Worm (Caenorhabditis elegans) whole organism, mixed stage, embryonic: ENCODE results near the gene Y70G10A.3.
"Not testable (repeated sequence)": the region's sequence is repeated elsewhere in the genome, so short reads cannot be mapped to it uniquely, and the experiment has no call there.

Experiments
- M03D4.4 ChIP-seq: sonication (generic microtip); optimal IDR thresholded peaks from 2 replicates; lab custom pipeline; 2017; ENCODE audit warnings: mild to moderate bottlenecking, missing genetic modification characterization, missing compliant biosample characterization
- bed-3 ChIP-seq: fragments of 200-800 bp; sonication (Bioruptor generic); optimal IDR thresholded peaks from 3 replicates; lab custom pipeline; 2018; ENCODE audit warnings: mild to moderate bottlenecking, missing genetic modification characterization, moderate library complexity, missing compliant biosample characterization
- blmp-1 ChIP-seq: fragments of 150-350 bp; optimal IDR thresholded peaks from 2 replicates; lab custom pipeline; 2014; ENCODE audit warnings: missing biosample characterization, missing genetic modification characterization
- ceh-39 ChIP-seq: fragments of 150-350 bp; optimal IDR thresholded peaks from 2 replicates; lab custom pipeline; 2014; ENCODE audit warnings: missing biosample characterization, missing genetic modification characterization
- ceh-83 ChIP-seq: fragments of 200-800 bp; sonication (Bioruptor generic); optimal IDR thresholded peaks from 2 replicates; lab custom pipeline; 2018; ENCODE audit warnings: mild to moderate bottlenecking, missing genetic modification characterization, missing compliant biosample characterization
- cnd-1 ChIP-seq: fragments of 200-800 bp; sonication (Bioruptor generic); optimal IDR thresholded peaks from 2 replicates; lab custom pipeline; 2018; ENCODE audit warnings: mild to moderate bottlenecking, missing genetic modification characterization, missing compliant biosample characterization
- drap-1 ChIP-seq: fragments of 200-800 bp; sonication (Bioruptor generic); optimal IDR thresholded peaks from 3 replicates; lab custom pipeline; 2018; ENCODE audit warnings: mild to moderate bottlenecking, missing genetic modification characterization, missing compliant biosample characterization
- elt-1 ChIP-seq: sonication (generic microtip); optimal IDR thresholded peaks from 2 replicates; lab custom pipeline; 2017; ENCODE audit warnings: missing genetic modification characterization, mild to moderate bottlenecking, missing compliant biosample characterization, antibody characterized with exemption, moderate library complexity, borderline replicate concordance; ENCODE audit not compliant: insufficient read depth
- elt-3 ChIP-seq: fragments of 150-350 bp; optimal IDR thresholded peaks from 2 replicates; lab custom pipeline; 2014; ENCODE audit warnings: missing biosample characterization, missing genetic modification characterization
- flh-1 ChIP-seq: fragments of 200-800 bp; sonication (Bioruptor generic); optimal IDR thresholded peaks from 2 replicates; lab custom pipeline; 2018; ENCODE audit warnings: mild to moderate bottlenecking, missing genetic modification characterization, moderate library complexity, missing compliant biosample characterization
- ham-2 ChIP-seq: fragments of 200-800 bp; sonication (Bioruptor generic); optimal IDR thresholded peaks from 2 replicates; lab custom pipeline; 2018; ENCODE audit warnings: mild to moderate bottlenecking, missing genetic modification characterization, missing compliant biosample characterization
- hlh-1 ChIP-seq: fragments of 150-350 bp; optimal IDR thresholded peaks from 2 replicates; lab custom pipeline; 2014; ENCODE audit warnings: missing biosample characterization, missing genetic modification reagents, missing genetic modification characterization
- lin-13 ChIP-seq: fragments of 150-350 bp; optimal IDR thresholded peaks from 2 replicates; lab custom pipeline; 2014; ENCODE audit warnings: missing biosample characterization, missing genetic modification characterization
- lin-32 ChIP-seq: fragments of 200-800 bp; sonication (Bioruptor generic); optimal IDR thresholded peaks from 2 replicates; lab custom pipeline; 2018; ENCODE audit warnings: mild to moderate bottlenecking, missing genetic modification characterization, missing compliant biosample characterization
- lsy-2 ChIP-seq: fragments of 150-350 bp; optimal IDR thresholded peaks from 2 replicates; lab custom pipeline; 2014; ENCODE audit warnings: missing biosample characterization, missing genetic modification characterization
- mab-5 ChIP-seq: fragments of 150-350 bp; optimal IDR thresholded peaks from 2 replicates; lab custom pipeline; 2014; ENCODE audit warnings: missing biosample characterization, missing genetic modification characterization
- mep-1 ChIP-seq: fragments of 150-350 bp; optimal IDR thresholded peaks from 2 replicates; lab custom pipeline; 2017; ENCODE audit warnings: missing biosample characterization, missing genetic modification reagents, missing genetic modification characterization, inconsistent platforms
- nhr-12 ChIP-seq: fragments of 150-350 bp; optimal IDR thresholded peaks from 2 replicates; lab custom pipeline; 2014; ENCODE audit warnings: missing biosample characterization, missing genetic modification characterization
- nhr-2 ChIP-seq: fragments of 150-350 bp; optimal IDR thresholded peaks from 2 replicates; lab custom pipeline; 2014; ENCODE audit warnings: missing biosample characterization, missing genetic modification characterization
- nhr-237 ChIP-seq: fragments of 150-350 bp; optimal IDR thresholded peaks from 2 replicates; lab custom pipeline; 2014; ENCODE audit warnings: missing biosample characterization, missing genetic modification characterization
- nhr-28 ChIP-seq: fragments of 150-350 bp; optimal IDR thresholded peaks from 2 replicates; lab custom pipeline; 2014; ENCODE audit warnings: missing biosample characterization, missing genetic modification characterization
- nhr-76 ChIP-seq: sonication (generic microtip); optimal IDR thresholded peaks from 2 replicates; lab custom pipeline; 2017; ENCODE audit warnings: missing biosample characterization, missing genetic modification characterization
- pha-4 ChIP-seq: fragments of 150-350 bp; optimal IDR thresholded peaks from 2 replicates; lab custom pipeline; 2018; ENCODE audit warnings: missing biosample characterization, missing genetic modification reagents, missing genetic modification characterization
- sem-2 ChIP-seq: fragments of 200-800 bp; sonication (Bioruptor generic); optimal IDR thresholded peaks from 2 replicates; lab custom pipeline; 2018; ENCODE audit warnings: mild to moderate bottlenecking, missing genetic modification characterization, missing compliant biosample characterization
- snpc-4 ChIP-seq: fragments of 150-350 bp; optimal IDR thresholded peaks from 2 replicates; lab custom pipeline; 2014; ENCODE audit warnings: missing biosample characterization, missing genetic modification characterization
- sptf-1 ChIP-seq: sonication (generic microtip); optimal IDR thresholded peaks from 2 replicates; lab custom pipeline; 2017; ENCODE audit warnings: mild to moderate bottlenecking, missing genetic modification characterization, moderate library complexity, missing compliant biosample characterization
- tbx-8 ChIP-seq: fragments of 200-800 bp; sonication (Bioruptor generic); optimal IDR thresholded peaks from 2 replicates; lab custom pipeline; 2018; ENCODE audit warnings: mild to moderate bottlenecking, missing genetic modification characterization, moderate library complexity, missing compliant biosample characterization
- unc-120 ChIP-seq: sonication (generic microtip); optimal IDR thresholded peaks from 2 replicates; lab custom pipeline; 2017; ENCODE audit warnings: missing genetic modification characterization, missing compliant biosample characterization; ENCODE audit not compliant: poor library complexity, severe bottlenecking
- unc-39 ChIP-seq: fragments of 150-350 bp; optimal IDR thresholded peaks from 2 replicates; lab custom pipeline; 2014; ENCODE audit warnings: missing biosample characterization, missing genetic modification characterization
- zip-8 ChIP-seq: fragments of 150-350 bp; optimal IDR thresholded peaks from 2 replicates; lab custom pipeline; 2014; ENCODE audit warnings: missing biosample characterization, missing genetic modification characterization
- ztf-11 ChIP-seq: fragments of 150-350 bp; optimal IDR thresholded peaks from 2 replicates; lab custom pipeline; 2014; ENCODE audit warnings: missing biosample characterization, missing genetic modification characterization

Gene Y70G10A.3

DNA sequence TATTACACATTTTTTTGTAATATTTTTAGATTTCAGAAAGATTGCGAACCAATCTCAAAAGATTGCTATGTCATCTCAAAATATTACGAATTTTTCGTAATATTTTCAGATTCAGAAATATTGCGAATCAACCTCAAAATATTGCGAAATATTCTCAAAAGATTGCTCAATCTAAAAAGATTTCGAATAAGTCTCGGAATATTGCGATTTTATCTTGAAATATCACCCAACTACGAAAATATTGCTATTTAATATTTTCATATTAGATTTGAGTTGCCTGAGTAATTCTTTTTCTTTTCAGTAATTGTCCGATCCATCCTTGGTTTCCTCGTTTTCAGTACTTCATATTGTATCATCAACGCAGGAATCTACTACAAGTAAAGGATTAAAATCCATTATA is 17.0 kb upstream of the Y70G10A.3 start, which contains the start of gene Y70G10A.4:
Gene Y70G10A.4 (plus strand): TSS at position 301 of the 400 bp plus-strand sequence.
- TF ChIP-seq elt-1; nhr-76 (tag; lab: Kevin White, UChicago); ceh-39 (tag; lab: Kevin White, UChicago): not testable (repeated sequence)

DNA sequence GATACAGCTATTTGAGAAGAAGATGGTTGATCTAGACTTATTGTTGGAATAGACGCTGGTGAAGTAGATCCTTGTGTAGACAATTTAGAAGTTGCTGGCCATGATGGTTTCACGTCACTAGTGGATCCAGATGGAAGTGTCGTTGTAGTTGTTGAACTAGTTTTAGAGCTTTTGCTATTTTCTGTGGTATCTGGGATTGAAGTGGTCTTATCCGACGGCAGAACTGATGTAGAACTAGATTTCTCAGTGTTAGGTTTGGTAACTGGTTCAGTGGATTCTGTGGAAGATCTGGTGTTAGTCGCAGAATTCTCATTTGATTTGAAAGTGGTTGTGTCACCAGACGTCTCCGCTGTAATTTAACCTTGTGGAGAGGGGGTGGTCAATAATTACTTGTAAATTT is 7.3 kb upstream of the Y70G10A.3 start:
- TF ChIP-seq sem-2 (no peak), ceh-39 (tag; lab: Kevin White, UChicago) (no peak), snpc-4 (tag; lab: Kevin White, UChicago) (no peak), nhr-237 (tag; lab: Kevin White, UChicago) (no peak), lin-32 (GFP tag; lab: Kevin White, UChicago) (no peak), ztf-11 (no peak), unc-120 (no peak), flh-1 (GFP tag; lab: Kevin White, UChicago) (no peak), nhr-12 (tag; lab: Kevin White, UChicago) (no peak), mab-5 (tag; lab: Kevin White, UChicago) (no peak), bed-3 (no peak), pha-4 (no peak)

- TF ChIP-seq nhr-76 (tag; lab: Kevin White, UChicago) (no peak), nhr-2 (tag; lab: Kevin White, UChicago) (no peak), elt-3 (tag; lab: Kevin White, UChicago) (no peak), elt-1 (no peak), drap-1 (GFP tag; lab: Kevin White, UChicago) (no peak), mab-5 (tag; lab: Kevin White, UChicago) (no peak), pha-4 (no peak), sptf-1 (tag; lab: Kevin White, UChicago) (no peak), lsy-2 (no peak), ham-2 (GFP tag; lab: Kevin White, UChicago) (no peak), blmp-1 (no peak), mep-1 (tag; lab: Kevin White, UChicago) (no peak), zip-8 (tag; lab: Kevin White, UChicago) (no peak), unc-39 (no peak), lin-13 (tag; lab: Kevin White, UChicago) (no peak), ceh-83 (GFP tag; lab: Kevin White, UChicago) (no peak), snpc-4 (tag; lab: Kevin White, UChicago) (no peak)
- TF ChIP-seq, all 35 proteins: peak for 0
Measured at ce11 chrIII:10233979-10234378, 4.9 kb upstream of the Y70G10A.3 start, which contains the start of gene paml-1. Gene paml-1 (minus strand): TSS chrIII:10234079.

DNA sequence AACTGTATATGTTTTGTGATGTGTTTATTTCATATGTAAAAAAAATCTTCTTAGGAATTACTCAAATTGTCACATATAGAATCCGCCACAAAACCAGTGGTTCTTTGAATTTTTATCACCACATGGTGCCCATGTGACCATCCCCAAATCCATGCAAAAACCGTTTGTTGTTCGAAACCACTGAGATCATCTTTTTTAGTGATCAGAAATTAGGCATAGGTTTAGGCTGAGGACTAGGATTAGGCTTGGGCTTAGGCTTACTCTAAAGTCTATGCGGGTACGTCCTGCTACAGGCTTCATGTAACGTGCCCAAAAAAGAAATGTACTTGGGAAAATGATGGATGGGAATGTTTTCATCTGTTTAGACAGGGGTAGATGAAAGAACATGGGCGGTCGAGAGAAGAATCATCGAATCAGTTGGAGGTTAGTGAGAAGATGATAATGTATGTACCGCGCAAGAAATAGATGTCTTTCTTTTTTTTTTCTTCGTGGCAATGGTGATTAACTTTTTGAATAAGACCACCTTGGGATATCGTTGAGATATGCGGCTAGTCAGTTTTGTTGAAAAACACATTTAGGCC is 2.5 kb upstream of the Y70G10A.3 start:
- no peak for TF ChIP-seq flh-1 (GFP tag; lab: Kevin White, UChicago)
- TF ChIP-seq mep-1 (tag; lab: Kevin White, UChicago), result no peak
- TF ChIP-seq hlh-1, result no peak
- TF ChIP-seq cnd-1 (tag; lab: Kevin White, UChicago), result no peak
- no peak for TF ChIP-seq ham-2 (GFP tag; lab: Kevin White, UChicago)
- no peak for TF ChIP-seq sptf-1 (tag; lab: Kevin White, UChicago)
- TF ChIP-seq ztf-11, result no peak
- no peak for TF ChIP-seq zip-8 (tag; lab: Kevin White, UChicago)
- TF ChIP-seq drap-1 (GFP tag; lab: Kevin White, UChicago), result no peak
- TF ChIP-seq lin-13 (tag; lab: Kevin White, UChicago), result no peak
- TF ChIP-seq M03D4.4 (tag; lab: Kevin White, UChicago), result no peak
- no peak for TF ChIP-seq sem-2
- TF ChIP-seq tbx-8 (GFP tag; lab: Kevin White, UChicago), result no peak

DNA sequence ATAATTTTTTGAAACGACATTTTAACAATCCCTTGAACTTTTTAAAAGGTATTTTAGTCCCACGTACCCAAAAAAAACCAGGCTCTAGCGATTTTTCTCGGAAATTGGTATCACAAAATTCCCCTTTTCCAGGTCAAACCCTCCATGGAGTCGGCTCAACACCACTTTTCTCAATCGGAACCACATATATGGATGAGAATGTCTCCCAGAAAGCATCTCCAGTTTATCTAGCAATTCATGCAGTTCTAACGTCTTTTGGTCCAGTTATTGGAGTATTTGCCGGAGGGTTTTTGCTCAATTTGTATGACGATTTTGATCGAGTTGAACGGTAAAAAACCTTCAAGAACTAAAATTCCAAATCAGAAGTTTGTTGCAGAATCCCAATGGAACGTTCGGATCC is 1.2 kb downstream of the Y70G10A.3 start:
- TF ChIP-seq drap-1 (GFP tag; lab: Kevin White, UChicago) (no peak), nhr-28 (no peak), blmp-1 (no peak)
